Fruit fly (Drosophila melanogaster) whole organism, embryonic: Measurements from ENCODE around the gene Cchl.

Experiments
- Antp ChIP-seq: fragments of 200-800 bp; sonication (Bioruptor generic); optimal IDR thresholded peaks from 3 replicates; lab custom pipeline; 2016; ENCODE audit warnings: missing biosample characterization, missing genetic modification characterization
- Asciz ChIP-seq: fragments of 200-800 bp; sonication (Bioruptor generic); optimal IDR thresholded peaks from 2 replicates; lab custom pipeline; 2017; ENCODE audit warnings: missing biosample characterization, mild to moderate bottlenecking, missing genetic modification characterization, missing genetic modification reagents
- Atf3 ChIP-seq: fragments of 200-800 bp; sonication (Bioruptor generic); optimal IDR thresholded peaks from 3 replicates; lab custom pipeline; 2016; ENCODE audit warnings: missing biosample characterization, missing genetic modification characterization
- B-H2 ChIP-seq: fragments of 200-800 bp; sonication (Bioruptor generic); optimal IDR thresholded peaks from 2 replicates; lab custom pipeline; 2018; ENCODE audit warnings: missing biosample characterization, mild to moderate bottlenecking, missing genetic modification characterization
- CG1024 ChIP-seq: fragments of 200-800 bp; sonication (Bioruptor generic); IDR thresholded peaks from 2 replicates; pipeline ENCODE4 v1.3.6; 2022; ENCODE audit warnings: missing biosample characterization, missing genetic modification characterization
- CG10321 ChIP-seq: fragments of 200-800 bp; sonication (Bioruptor generic); IDR thresholded peaks from 2 replicates; pipeline ENCODE4 v1.3.6; 2022; ENCODE audit warnings: missing biosample characterization, missing genetic modification characterization
- CG10366 ChIP-seq: fragments of 200-800 bp; sonication (Bioruptor generic); IDR thresholded peaks from 2 replicates; pipeline ENCODE4 v1.3.6; 2022; ENCODE audit warnings: missing biosample characterization, missing genetic modification characterization
- CG11085 ChIP-seq: fragments of 200-800 bp; sonication (Bioruptor generic); IDR thresholded peaks from 2 replicates; pipeline ENCODE4 v1.3.6; 2022; ENCODE audit warnings: missing biosample characterization, missing genetic modification characterization
- CG12391 ChIP-seq: fragments of 200-800 bp; sonication (Bioruptor generic); optimal IDR thresholded peaks from 3 replicates; lab custom pipeline; 2018; ENCODE audit warnings: missing biosample characterization, mild to moderate bottlenecking, missing genetic modification characterization, moderate library complexity
- CG12942 ChIP-seq: fragments of 200-800 bp; sonication (Bioruptor generic); optimal IDR thresholded peaks from 3 replicates; lab custom pipeline; 2016; ENCODE audit warnings: missing biosample characterization, missing genetic modification characterization
- CG30431 ChIP-seq: fragments of 200-800 bp; sonication (Bioruptor generic); optimal IDR thresholded peaks from 2 replicates; lab custom pipeline; 2017; ENCODE audit warnings: missing biosample characterization, missing genetic modification characterization
- CG32772 ChIP-seq: fragments of 200-800 bp; sonication (Bioruptor generic); IDR thresholded peaks from 2 replicates; pipeline ENCODE4 v1.3.6; 2022; ENCODE audit warnings: missing biosample characterization, missing genetic modification characterization
- CG33557 ChIP-seq: fragments of 200-800 bp; sonication (Bioruptor generic); optimal IDR thresholded peaks from 2 replicates; lab custom pipeline; 2019; ENCODE audit warnings: missing biosample characterization, mild to moderate bottlenecking, missing genetic modification characterization, moderate library complexity
- CG4424 ChIP-seq: fragments of 200-800 bp; sonication (Bioruptor generic); optimal IDR thresholded peaks from 3 replicates; lab custom pipeline; 2016; ENCODE audit warnings: missing biosample characterization, missing genetic modification characterization
- CG6683 ChIP-seq: fragments of 200-800 bp; sonication (Bioruptor generic); optimal IDR thresholded peaks from 2 replicates; lab custom pipeline; 2017; ENCODE audit warnings: missing biosample characterization, mild to moderate bottlenecking, missing genetic modification characterization, missing genetic modification reagents
- CG9215 ChIP-seq: fragments of 200-800 bp; sonication (Bioruptor generic); IDR thresholded peaks from 2 replicates; pipeline ENCODE4 v1.3.6; 2022; ENCODE audit warnings: missing biosample characterization, missing genetic modification characterization
- Dip2 ChIP-seq: fragments of 200-800 bp; sonication (Bioruptor generic); IDR thresholded peaks from 2 replicates; pipeline ENCODE4 v1.3.6; 2022; ENCODE audit warnings: missing biosample characterization, missing genetic modification characterization
- Dp ChIP-seq: fragments of 200-800 bp; sonication (Bioruptor generic); optimal IDR thresholded peaks from 2 replicates; lab custom pipeline; 2018; ENCODE audit warnings: missing biosample characterization, mild to moderate bottlenecking, missing genetic modification characterization, moderate library complexity
- Dref ChIP-seq: fragments of 200-800 bp; sonication (Bioruptor generic); IDR thresholded peaks from 2 replicates; pipeline ENCODE4 v1.3.6; 2022; ENCODE audit warnings: missing biosample characterization, missing genetic modification characterization
- Ets97D ChIP-seq: fragments of 200-800 bp; sonication (Bioruptor generic); optimal IDR thresholded peaks from 3 replicates; lab custom pipeline; 2016; ENCODE audit warnings: missing biosample characterization, missing genetic modification characterization
- Gsc ChIP-seq: fragments of 200-800 bp; sonication (Bioruptor generic); IDR thresholded peaks from 2 replicates; pipeline ENCODE4 v1.3.6; 2022; ENCODE audit warnings: missing biosample characterization, missing genetic modification characterization
- Hmr ChIP-seq: fragments of 200-800 bp; sonication (Bioruptor generic); optimal IDR thresholded peaks from 3 replicates; lab custom pipeline; 2017; ENCODE audit warnings: mild to moderate bottlenecking, missing biosample characterization, missing genetic modification reagents, missing genetic modification characterization
- Hr51 ChIP-seq, 2 experiments: fragments of 200-800 bp; sonication (Bioruptor generic); optimal IDR thresholded peaks; 2 replicates in 1 of 2; 3 replicates in 1 of 2; lab custom pipeline; 2016 to 2018; ENCODE audit warnings: missing biosample characterization in 2 of 2, missing genetic modification characterization in 2 of 2, mild to moderate bottlenecking in 1 of 2, moderate library complexity in 1 of 2
- Lhr ChIP-seq: fragments of 200-800 bp; sonication (Bioruptor generic); optimal IDR thresholded peaks from 3 replicates; lab custom pipeline; 2017; ENCODE audit warnings: mild to moderate bottlenecking, missing biosample characterization, missing genetic modification reagents, missing genetic modification characterization
- Lim3 ChIP-seq: fragments of 200-800 bp; sonication (Bioruptor generic); IDR thresholded peaks from 2 replicates; pipeline ENCODE4 v1.3.6; 2022; ENCODE audit warnings: missing biosample characterization, missing genetic modification characterization
- Mes4 ChIP-seq: fragments of 200-800 bp; sonication (Bioruptor generic); optimal IDR thresholded peaks from 2 replicates; lab custom pipeline; 2016; ENCODE audit warnings: missing biosample characterization, missing genetic modification characterization
- NC2α ChIP-seq: fragments of 200-800 bp; sonication (Bioruptor generic); optimal IDR thresholded peaks from 2 replicates; lab custom pipeline; 2016; ENCODE audit warnings: missing biosample characterization, missing genetic modification characterization
- Ptx1 ChIP-seq: fragments of 200-800 bp; sonication (Bioruptor generic); IDR thresholded peaks from 2 replicates; pipeline ENCODE4 v1.3.6; 2022; ENCODE audit warnings: missing biosample characterization, missing genetic modification characterization
- Trl ChIP-seq, 3 experiments: fragments of >200 bp in 2 of 3; fragments of 200-800 bp in 1 of 3; sonication (Bioruptor generic) in 1 of 3; optimal IDR thresholded peaks; 2 replicates in 1 of 3; 3 replicates in 2 of 3; lab custom pipeline; 2016 to 2017; ENCODE audit warnings: missing biosample characterization in 1 of 3, missing genetic modification characterization in 1 of 3
- ap ChIP-seq: fragments of 200-800 bp; sonication (Bioruptor generic); IDR thresholded peaks from 2 replicates; pipeline ENCODE4 v1.3.6; 2022; ENCODE audit warnings: missing biosample characterization, missing genetic modification characterization
- bbx ChIP-seq: fragments of 200-800 bp; sonication (Bioruptor generic); IDR thresholded peaks from 2 replicates; pipeline ENCODE4 v1.3.6; 2022; ENCODE audit warnings: missing biosample characterization, missing genetic modification characterization; ENCODE audit not compliant: partially characterized antibody
- br ChIP-seq: fragments of >200 bp; optimal IDR thresholded peaks from 2 replicates; lab custom pipeline; 2017
- crp ChIP-seq, 2 experiments: fragments of 200-800 bp; sonication (Bioruptor generic); optimal IDR thresholded peaks; 2 replicates in 1 of 2; 3 replicates in 1 of 2; lab custom pipeline; 2017; ENCODE audit warnings: missing biosample characterization in 2 of 2, missing genetic modification characterization in 2 of 2, mild to moderate bottlenecking in 1 of 2, moderate library complexity in 1 of 2
- dati ChIP-seq: fragments of 200-800 bp; sonication (Bioruptor generic); IDR thresholded peaks from 2 replicates; pipeline ENCODE4 v1.3.6; 2022; ENCODE audit warnings: missing biosample characterization, missing genetic modification characterization
- dm ChIP-seq: fragments of 200-800 bp; sonication (Bioruptor generic); optimal IDR thresholded peaks from 3 replicates; lab custom pipeline; 2016; ENCODE audit warnings: missing biosample characterization, missing genetic modification characterization
- en ChIP-seq: fragments of 200-800 bp; sonication (Bioruptor generic); optimal IDR thresholded peaks from 2 replicates; lab custom pipeline; 2016; ENCODE audit warnings: missing biosample characterization, missing genetic modification characterization
- ftz-f1 ChIP-seq: fragments of 200-800 bp; sonication (Bioruptor generic); optimal IDR thresholded peaks from 2 replicates; lab custom pipeline; 2016; ENCODE audit warnings: missing biosample characterization, missing genetic modification characterization
- gcm ChIP-seq: fragments of 200-800 bp; sonication (Bioruptor generic); optimal IDR thresholded peaks from 2 replicates; lab custom pipeline; 2019; ENCODE audit warnings: missing biosample characterization, mild to moderate bottlenecking, missing genetic modification characterization, moderate library complexity
- hb ChIP-seq: fragments of 200-800 bp; sonication (Bioruptor generic); IDR thresholded peaks from 3 replicates; pipeline ENCODE4 v1.3.6; 2022; ENCODE audit warnings: missing biosample characterization, missing genetic modification characterization; ENCODE audit not compliant: partially characterized antibody
- kay ChIP-seq: fragments of 200-800 bp; sonication (Bioruptor generic); optimal IDR thresholded peaks from 2 replicates; lab custom pipeline; 2016; ENCODE audit warnings: missing biosample characterization, missing genetic modification characterization
- kni ChIP-seq: fragments of 200-800 bp; sonication (Bioruptor generic); optimal IDR thresholded peaks from 3 replicates; lab custom pipeline; 2017; ENCODE audit warnings: mild to moderate bottlenecking, missing biosample characterization, missing genetic modification reagents, missing genetic modification characterization
- lov ChIP-seq, 2 experiments: fragments of 200-800 bp in 1 of 2; fragments of >200 bp in 1 of 2; sonication (Bioruptor generic) in 1 of 2; IDR thresholded peaks in 1 of 2; optimal IDR thresholded peaks in 1 of 2; 2 replicates in 1 of 2; 3 replicates in 1 of 2; pipeline versions ENCODE4 v1.3.6 to Lab custom; 2017 to 2022; ENCODE audit warnings: missing biosample characterization in 1 of 2, missing genetic modification characterization in 1 of 2
- nerfin-2 ChIP-seq: fragments of 200-800 bp; sonication (Bioruptor generic); IDR thresholded peaks from 2 replicates; pipeline ENCODE4 v1.3.6; 2022; ENCODE audit warnings: missing biosample characterization, missing genetic modification characterization; ENCODE audit not compliant: partially characterized antibody
- odd ChIP-seq: fragments of 200-800 bp; sonication (Bioruptor generic); optimal IDR thresholded peaks from 2 replicates; lab custom pipeline; 2017; ENCODE audit warnings: missing biosample characterization, mild to moderate bottlenecking, missing genetic modification characterization
- pros ChIP-seq: fragments of 200-800 bp; sonication (Bioruptor generic); optimal IDR thresholded peaks from 3 replicates; lab custom pipeline; 2019; ENCODE audit warnings: missing biosample characterization, mild to moderate bottlenecking, missing genetic modification characterization, moderate library complexity
- schlank ChIP-seq: fragments of 200-800 bp; sonication (Bioruptor generic); optimal IDR thresholded peaks from 2 replicates; lab custom pipeline; 2018; ENCODE audit warnings: missing biosample characterization, mild to moderate bottlenecking, missing genetic modification characterization
- sug ChIP-seq: fragments of 200-800 bp; optimal IDR thresholded peaks from 2 replicates; lab custom pipeline; 2019; ENCODE audit warnings: missing biosample characterization, mild to moderate bottlenecking, missing genetic modification characterization, moderate library complexity
- tgo ChIP-seq: fragments of 200-800 bp; sonication (Bioruptor generic); IDR thresholded peaks from 3 replicates; pipeline ENCODE4 v1.3.6; 2022; ENCODE audit warnings: missing biosample characterization, missing genetic modification characterization
- trem ChIP-seq: fragments of 200-800 bp; optimal IDR thresholded peaks from 3 replicates; lab custom pipeline; 2019; ENCODE audit warnings: missing biosample characterization, mild to moderate bottlenecking, missing genetic modification characterization, moderate library complexity
- zf30C ChIP-seq: fragments of 200-800 bp; sonication (Bioruptor generic); optimal IDR thresholded peaks from 3 replicates; lab custom pipeline; 2018; ENCODE audit warnings: missing biosample characterization, mild to moderate bottlenecking, missing genetic modification characterization

Gene Cchl

dm6 chr3R:22041625-22042282 is 14.5 kb upstream of the Cchl start, which contains the start of gene how (continued):
- no peak for TF ChIP-seq schlank (tag; lab: Kevin White, UChicago)
- no peak for TF ChIP-seq Gsc (GFP tag; lab: Robert Waterston, UW)
- TF ChIP-seq dati (GFP tag; lab: Robert Waterston, UW): no peak
- no peak for TF ChIP-seq br (lab: Kevin White, UChicago)
- peak; percentile 9 for TF ChIP-seq Asciz (GFP tag; lab: Kevin White, UChicago)
- TF ChIP-seq gcm (GFP tag; lab: Kevin White, UChicago): no peak
- no peak for TF ChIP-seq bbx (GFP tag; lab: Robert Waterston, UW)
- no peak for TF ChIP-seq CG12942 (GFP tag; lab: Kevin White, UChicago)
- peak; percentile 23 for TF ChIP-seq Antp (GFP tag; lab: Kevin White, UChicago)
- TF ChIP-seq NC2α (GFP tag; lab: Kevin White, UChicago): peak; percentile 20
- peak; percentile 43 for TF ChIP-seq CG33557 (GFP tag; lab: Kevin White, UChicago)
- TF ChIP-seq Lhr (GFP tag; lab: Kevin White, UChicago): no peak
- TF ChIP-seq Ptx1 (GFP tag; lab: Robert Waterston, UW): peak; percentile 53
- peak; percentile 95 to 98 for TF ChIP-seq Trl (optimal IDR thresholded peaks at IDR 0.05; lab: Kevin White, UChicago)
- peak; percentile 55 for TF ChIP-seq Trl (GFP tag; optimal IDR thresholded peaks at IDR 0.05; lab: Kevin White, UChicago)
- no peak for TF ChIP-seq tgo (GFP tag; lab: Robert Waterston, UW)
- no peak for TF ChIP-seq CG6683 (GFP tag; lab: Kevin White, UChicago)
- TF ChIP-seq trem (tag; lab: Kevin White, UChicago): peak; percentile 60
- TF ChIP-seq zf30C: no peak
- no peak for TF ChIP-seq CG32772
- TF ChIP-seq Dref (GFP tag; lab: Robert Waterston, UW): no peak
- peak; percentile 10 for TF ChIP-seq Hmr (GFP tag; lab: Kevin White, UChicago)
- no peak for TF ChIP-seq CG9215 (GFP tag; lab: Robert Waterston, UW)
- no peak for TF ChIP-seq odd (GFP tag; lab: Kevin White, UChicago)
- TF ChIP-seq pros: peak; percentile 46
- no peak for TF ChIP-seq dm (GFP tag; lab: Kevin White, UChicago)
- no peak for TF ChIP-seq en (GFP tag; lab: Kevin White, UChicago)
- no peak for TF ChIP-seq Dip2 (GFP tag; lab: Robert Waterston, UW)
- no peak for TF ChIP-seq CG10321 (GFP tag; lab: Robert Waterston, UW)
- peak; percentile 28 for TF ChIP-seq CG4424 (GFP tag; lab: Kevin White, UChicago)
- TF ChIP-seq CG1024 (GFP tag; lab: Robert Waterston, UW): no peak
- TF ChIP-seq crp (GFP tag; optimal IDR thresholded peaks at IDR 0.05; lab: Kevin White, UChicago): peak in 1 of 2 experiments; percentile 45
- TF ChIP-seq B-H2 (GFP tag; lab: Kevin White, UChicago): no peak
- no peak for TF ChIP-seq nerfin-2 (GFP tag; lab: Robert Waterston, UW)
- no peak for TF ChIP-seq ftz-f1
- TF ChIP-seq Lim3 (GFP tag; lab: Robert Waterston, UW): no peak
- no peak for TF ChIP-seq hb (GFP tag; lab: Robert Waterston, UW)
- no peak for TF ChIP-seq ap (GFP tag; lab: Robert Waterston, UW)
- TF ChIP-seq Atf3: peak; percentile 14
- no peak for TF ChIP-seq kni (GFP tag; lab: Kevin White, UChicago)
- TF ChIP-seq sug (tag; lab: Kevin White, UChicago): peak; percentile 27
- no peak for TF ChIP-seq lov (optimal IDR thresholded peaks at IDR 0.05; lab: Kevin White, UChicago)
- TF ChIP-seq lov (GFP tag; IDR thresholded peaks at IDR 0.05; lab: Robert Waterston, UW): no peak
- TF ChIP-seq Mes4 (GFP tag; lab: Kevin White, UChicago): no peak
- TF ChIP-seq Dp (GFP tag; lab: Kevin White, UChicago): peak; percentile 92
- TF ChIP-seq Ets97D (GFP tag; lab: Kevin White, UChicago): peak; percentile 52
- peak; percentile 9 to 31 for TF ChIP-seq Hr51 (GFP tag; optimal IDR thresholded peaks at IDR 0.05; lab: Kevin White, UChicago)
- TF ChIP-seq CG30431: no peak
- no peak for TF ChIP-seq CG10366 (GFP tag; lab: Robert Waterston, UW)
- peak; percentile 41 for TF ChIP-seq kay
- TF ChIP-seq CG12391 (tag; lab: Kevin White, UChicago): no peak
- no peak for TF ChIP-seq CG11085 (GFP tag; lab: Robert Waterston, UW)
